Worm (Caenorhabditis elegans) whole organism, young adult: ENCODE data around the gene F47G3.1.

Experiments used
- B0261.1 ChIP-seq: sonication (generic microtip); optimal IDR thresholded peaks from 2 replicates; lab custom pipeline; 2016; ENCODE audit warnings: mild to moderate bottlenecking, missing genetic modification characterization, moderate library complexity, missing compliant biosample characterization
- C17E4.6 ChIP-seq: fragments of 200-800 bp; sonication (Bioruptor generic); IDR thresholded peaks from 2 replicates; pipeline ENCODE4 v1.3.6; 2022; ENCODE audit warnings: missing genetic modification reagents, missing genetic modification characterization, missing compliant biosample characterization
- F22D6.2 ChIP-seq: sonication (generic microtip); optimal IDR thresholded peaks from 2 replicates; lab custom pipeline; 2016; ENCODE audit warnings: mild to moderate bottlenecking, missing genetic modification characterization, missing compliant biosample characterization
- F52B5.7 ChIP-seq: sonication (generic microtip); optimal IDR thresholded peaks from 2 replicates; lab custom pipeline; 2016; ENCODE audit warnings: mild to moderate bottlenecking, missing genetic modification characterization, missing compliant biosample characterization
- F55B11.4 ChIP-seq: sonication (generic microtip); optimal IDR thresholded peaks from 2 replicates; lab custom pipeline; 2016; ENCODE audit warnings: missing compliant biosample characterization, missing genetic modification characterization, borderline replicate concordance; ENCODE audit not compliant: insufficient read depth
- Y53F4B.3 ChIP-seq: fragments of 200-800 bp; sonication (Bioruptor generic); IDR thresholded peaks from 2 replicates; pipeline ENCODE4 v1.3.6; 2022; ENCODE audit warnings: missing genetic modification reagents, missing genetic modification characterization, missing compliant biosample characterization
- Y56A3A.18 ChIP-seq: fragments of 200-800 bp; sonication (Bioruptor generic); IDR thresholded peaks from 2 replicates; pipeline ENCODE4 v1.3.6; 2022; ENCODE audit warnings: missing genetic modification reagents, missing genetic modification characterization, missing compliant biosample characterization
- Y67H2A.10 ChIP-seq: fragments of 200-800 bp; sonication (Bioruptor generic); conservative IDR thresholded peaks from 2 replicates; pipeline ENCODE4 v1.3.6; 2022; ENCODE audit warnings: missing genetic modification reagents, missing genetic modification characterization, missing compliant biosample characterization
- attf-6 ChIP-seq: fragments of 200-800 bp; sonication (Bioruptor generic); IDR thresholded peaks from 2 replicates; pipeline ENCODE4 v1.3.6; 2022; ENCODE audit warnings: missing genetic modification reagents, missing genetic modification characterization, missing compliant biosample characterization
- bed-1 ChIP-seq: fragments of 200-800 bp; sonication (Bioruptor generic); IDR thresholded peaks from 2 replicates; pipeline ENCODE4 v1.3.6; 2022; ENCODE audit warnings: missing genetic modification reagents, missing genetic modification characterization, missing compliant biosample characterization
- cebp-2 ChIP-seq: fragments of 200-800 bp; sonication (Bioruptor generic); IDR thresholded peaks from 2 replicates; pipeline ENCODE4 v1.3.6; 2022; ENCODE audit warnings: missing genetic modification characterization, missing compliant biosample characterization
- egl-18 ChIP-seq: fragments of 200-800 bp; sonication (Bioruptor generic); IDR thresholded peaks from 2 replicates; pipeline ENCODE4 v1.3.6; 2022; ENCODE audit warnings: missing genetic modification reagents, missing genetic modification characterization, missing compliant biosample characterization
- egrh-3 ChIP-seq: fragments of 200-800 bp; sonication (Bioruptor generic); IDR thresholded peaks from 2 replicates; pipeline ENCODE4 v1.3.6; 2022; ENCODE audit warnings: missing genetic modification reagents, missing genetic modification characterization, missing compliant biosample characterization
- fkh-3 ChIP-seq: sonication (generic microtip); optimal IDR thresholded peaks from 2 replicates; lab custom pipeline; 2016; ENCODE audit warnings: mild to moderate bottlenecking, missing genetic modification characterization, missing compliant biosample characterization
- hlh-26 ChIP-seq: fragments of 200-800 bp; sonication (Bioruptor generic); conservative IDR thresholded peaks from 2 replicates; pipeline ENCODE4 v1.3.6; 2022; ENCODE audit warnings: missing genetic modification reagents, missing genetic modification characterization, missing compliant biosample characterization
- hmg-20 ChIP-seq: fragments of 200-800 bp; sonication (Bioruptor generic); IDR thresholded peaks from 2 replicates; pipeline ENCODE4 v1.3.6; 2022; ENCODE audit warnings: missing genetic modification reagents, missing genetic modification characterization, missing compliant biosample characterization
- lin-26 ChIP-seq: fragments of 200-800 bp; sonication (Bioruptor generic); IDR thresholded peaks from 2 replicates; pipeline ENCODE4 v1.3.6; 2022; ENCODE audit warnings: missing genetic modification reagents, missing genetic modification characterization, missing compliant biosample characterization
- madf-8 ChIP-seq: fragments of 200-800 bp; sonication (Bioruptor generic); conservative IDR thresholded peaks from 2 replicates; pipeline ENCODE4 v1.3.6; 2022; ENCODE audit warnings: missing genetic modification reagents, missing genetic modification characterization, missing compliant biosample characterization
- nfya-2 ChIP-seq: fragments of 200-800 bp; sonication (Bioruptor generic); IDR thresholded peaks from 2 replicates; pipeline ENCODE4 v1.3.6; 2022; ENCODE audit warnings: missing genetic modification reagents, missing genetic modification characterization, missing compliant biosample characterization
- rec-8 ChIP-seq, 2 experiments: sonication (generic microtip); optimal IDR thresholded peaks; 2 replicates each; lab custom pipeline; 2016; ENCODE audit warnings: mild to moderate bottlenecking in 2 of 2, missing genetic modification characterization in 2 of 2, missing genetic modification reagents in 2 of 2, missing genotype in 2 of 2, missing biosample characterization in 1 of 2, missing compliant biosample characterization in 1 of 2, moderate library complexity in 1 of 2
- snpc-1.1 ChIP-seq: sonication (generic microtip); optimal IDR thresholded peaks from 2 replicates; lab custom pipeline; 2017; ENCODE audit warnings: missing genetic modification characterization, mild to moderate bottlenecking, missing compliant biosample characterization, antibody characterized with exemption, moderate library complexity, missing genotype, missing genetic modification reagents; ENCODE audit not compliant: insufficient read depth
- snpc-3.4 ChIP-seq: sonication (generic microtip); optimal IDR thresholded peaks from 2 replicates; lab custom pipeline; 2017; ENCODE audit warnings: missing genetic modification characterization, mild to moderate bottlenecking, missing compliant biosample characterization, antibody characterized with exemption, moderate library complexity, missing genotype, missing genetic modification reagents
- snpc-4 ChIP-seq, 5 experiments: fragments of 150-350 bp in 1 of 5; sonication (generic microtip) in 4 of 5; optimal IDR thresholded peaks; 2 replicates each; lab custom pipeline; 2014 to 2018; ENCODE audit warnings: missing genetic modification characterization in 5 of 5, missing biosample characterization in 3 of 5, antibody characterized with exemption in 2 of 5, mild to moderate bottlenecking in 2 of 5, missing compliant biosample characterization in 2 of 5, missing genotype in 2 of 5, moderate library complexity in 2 of 5, missing genetic modification reagents in 1 of 5
- sptf-2 ChIP-seq: fragments of 200-800 bp; sonication (Bioruptor generic); optimal IDR thresholded peaks from 2 replicates; lab custom pipeline; 2018; ENCODE audit warnings: mild to moderate bottlenecking, missing genetic modification characterization, missing compliant biosample characterization
- tbp1 ChIP-seq: fragments of 200-800 bp; sonication (Bioruptor generic); optimal IDR thresholded peaks from 2 replicates; lab custom pipeline; 2018; ENCODE audit warnings: mild to moderate bottlenecking, missing genetic modification characterization, missing compliant biosample characterization
- xnd-1 ChIP-seq: sonication (generic microtip); optimal IDR thresholded peaks from 2 replicates; lab custom pipeline; 2016; ENCODE audit warnings: missing genotype, missing genetic modification reagents, missing genetic modification characterization, missing compliant biosample characterization
- zfh-2 ChIP-seq: fragments of 200-800 bp; sonication (Bioruptor generic); conservative IDR thresholded peaks from 2 replicates; pipeline ENCODE4 v1.3.6; 2022; ENCODE audit warnings: missing genetic modification reagents, missing genetic modification characterization, missing compliant biosample characterization
- zim-3 ChIP-seq: sonication (generic microtip); optimal IDR thresholded peaks from 2 replicates; lab custom pipeline; 2017; ENCODE audit warnings: mild to moderate bottlenecking, missing genetic modification characterization, moderate library complexity, missing compliant biosample characterization

Gene F47G3.1

DNA sequence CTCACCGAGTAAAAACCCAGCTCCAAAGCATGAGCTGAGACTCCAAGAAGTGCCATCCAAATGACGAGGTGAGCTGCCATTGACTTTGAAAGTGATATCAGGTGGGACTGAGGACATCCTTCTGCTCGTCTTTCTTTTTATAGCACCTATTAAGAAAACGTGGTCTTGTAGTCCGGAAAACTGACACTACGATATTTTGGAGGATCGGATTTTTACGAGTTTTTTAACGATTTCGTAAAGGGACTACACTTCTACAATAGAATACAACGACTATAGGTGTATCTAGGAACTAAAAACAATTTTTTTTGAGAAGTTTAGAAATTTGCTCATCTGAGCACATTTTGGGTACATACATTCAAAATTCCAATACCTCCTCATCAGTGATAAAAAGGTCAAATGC, 42.7 kb upstream of the F47G3.1 start, which contains the start of gene nlp-23 (continued):
- TF ChIP-seq C17E4.6 (no peak), xnd-1 (tag; lab: Kevin White, UChicago) (no peak)

ce11 chrX:2344104-2344503, 41.4 kb upstream of the F47G3.1 start:
- TF ChIP-seq hlh-26 (GFP tag; lab: Robert Waterston, UW) = no peak
- TF ChIP-seq zfh-2 (GFP tag; lab: Robert Waterston, UW) = 0 out of 2 replicates have a peak, but pooled peaks have one; percentile 10
- TF ChIP-seq, all 124 proteins: peak for 1

- TF ChIP-seq bed-1 (GFP tag; lab: Robert Waterston, UW) (no peak), egrh-3 (GFP tag; lab: Robert Waterston, UW) (no peak), egl-18 (GFP tag; lab: Robert Waterston, UW) (no peak), madf-8 (GFP tag; lab: Robert Waterston, UW) (no peak), lin-26 (GFP tag; lab: Robert Waterston, UW) (no peak), nfya-2 (no peak), tbp1 (GFP tag; lab: Kevin White, UChicago) (no peak), snpc-3.4 (tag; lab: Kevin White, UChicago) (no peak), xnd-1 (tag; lab: Kevin White, UChicago) (no peak)
These were observed 40.9 kb upstream of the F47G3.1 start, which contains the start of gene nlp-2 for ce11 chrX:2344666-2345065. TSS of gene nlp-2 (minus strand) at chrX:2344766.

DNA sequence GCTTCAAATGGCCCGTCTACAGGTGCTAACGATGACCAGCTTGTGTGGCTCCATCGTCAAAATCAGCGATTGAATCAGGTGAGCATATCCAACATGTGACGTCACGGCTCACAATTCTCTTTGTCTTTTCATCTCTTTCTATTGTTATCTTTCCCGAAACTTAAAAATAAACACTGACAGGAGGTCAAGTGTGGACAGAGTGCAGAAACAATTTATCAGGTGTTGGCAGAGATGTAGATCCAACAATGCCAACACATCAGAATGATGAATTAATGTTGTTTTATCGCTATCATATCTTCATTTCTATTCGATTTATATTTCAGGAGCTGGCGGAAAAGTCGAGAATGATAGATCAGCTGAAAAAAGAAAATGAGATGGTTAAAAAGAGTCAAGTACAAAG, 37.6 kb upstream of the F47G3.1 start:
- TF ChIP-seq Y56A3A.18 (GFP tag; lab: Robert Waterston, UW) = no peak
- no peak for TF ChIP-seq rec-8 (tag; optimal IDR thresholded peaks at IDR 0.05; lab: Kevin White, UChicago)
- no peak for TF ChIP-seq zim-3 (tag; lab: Kevin White, UChicago)
- no peak for TF ChIP-seq sptf-2
- no peak for TF ChIP-seq B0261.1 (tag; lab: Kevin White, UChicago)
- TF ChIP-seq Y53F4B.3 (GFP tag; lab: Robert Waterston, UW) = no peak
- TF ChIP-seq attf-6 (GFP tag; lab: Robert Waterston, UW) = no peak
- TF ChIP-seq cebp-2 = no peak
- TF ChIP-seq hmg-20 (GFP tag; lab: Robert Waterston, UW) = no peak

DNA sequence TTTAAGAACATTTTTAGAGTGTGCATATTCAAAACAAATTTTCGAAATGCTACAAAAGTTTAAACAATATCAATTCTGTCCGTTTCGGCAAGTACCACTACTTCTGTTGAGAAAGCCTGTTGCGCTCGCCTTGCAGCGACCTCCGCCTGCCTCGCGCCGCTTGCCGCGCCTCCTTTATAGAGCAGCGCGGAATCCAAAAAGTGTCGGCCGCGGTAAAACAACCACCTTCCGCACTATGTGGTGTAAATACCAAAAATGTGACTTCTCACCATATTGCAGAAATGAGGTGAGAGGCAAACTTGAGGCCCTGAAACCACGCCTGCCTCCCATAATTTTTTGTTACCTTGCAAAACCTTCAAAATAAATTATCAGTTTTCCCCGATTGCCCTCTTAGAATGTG, 32.6 kb upstream of the F47G3.1 start:
- no peak for TF ChIP-seq F22D6.2 (tag; lab: Kevin White, UChicago)
- no peak for TF ChIP-seq rec-8 (tag; optimal IDR thresholded peaks at IDR 0.05; lab: Kevin White, UChicago)
- no peak for TF ChIP-seq fkh-3
- no peak for TF ChIP-seq F52B5.7 (tag; lab: Kevin White, UChicago)
- no peak for TF ChIP-seq hmg-20 (GFP tag; lab: Robert Waterston, UW)
- no peak for TF ChIP-seq F55B11.4 (tag; lab: Kevin White, UChicago)
- no peak for TF ChIP-seq Y67H2A.10 (GFP tag; lab: Robert Waterston, UW)
- TF ChIP-seq snpc-4 (GFP tag; optimal IDR thresholded peaks at IDR 0.05; lab: Kevin White, UChicago) = no peak
- TF ChIP-seq snpc-4 (tag; optimal IDR thresholded peaks at IDR 0.05; lab: Kevin White, UChicago) = peak in 2 of 4 experiments; percentile 70 to 83
- peak; percentile 55 for TF ChIP-seq snpc-1.1

DNA sequence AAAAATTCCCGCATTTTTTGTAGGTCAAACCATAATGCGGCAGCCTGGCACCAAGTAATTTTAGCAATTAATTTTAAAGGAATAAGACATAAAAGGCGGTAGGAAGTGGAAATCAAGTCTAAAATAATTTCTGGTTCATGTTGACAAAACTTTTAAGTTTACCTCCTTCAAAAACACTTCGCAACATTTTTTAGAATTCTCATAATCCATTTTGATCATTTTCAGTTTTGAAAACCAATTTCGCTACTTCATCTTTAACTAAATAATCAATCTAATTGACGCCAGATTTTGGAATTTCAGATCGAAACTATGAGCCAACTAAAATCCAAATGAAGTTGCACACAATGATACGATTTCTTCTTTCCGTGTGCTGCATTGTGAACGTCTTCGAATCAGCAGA, 25.8 kb upstream of the F47G3.1 start, which contains the start of gene lgc-40:
lgc-40 (plus strand) TSS at position 301 of the 400 bp plus-strand sequence.
- no peak for TF ChIP-seq cebp-2
- TF ChIP-seq sptf-2 = no peak
